Worm (Caenorhabditis elegans): ENCODE measurements around the gene acs-15.

ce11 chrII:938549-938948 lies 5.7 kb downstream of the acs-15 start, which contains the start of gene R07C3.3:
- TF ChIP-seq pha-4 (tag; optimal IDR thresholded peaks at IDR 0.05) (no peak), unc-62 (GFP tag; optimal IDR thresholded peaks at IDR 0.05) (no peak), fos-1 (tag; optimal IDR thresholded peaks at IDR 0.05) (no peak), tbx-2 (tag; optimal IDR thresholded peaks at IDR 0.05) (no peak), pqm-1 (tag; optimal IDR thresholded peaks at IDR 0.05) (no peak)

Measured in whole organism, L3 larva.